Worm (Caenorhabditis elegans) whole organism, young adult: ENCODE measurements around the gene Y7A5A.2.

Source experiments
- aptf-2 ChIP-seq: fragments of 200-800 bp; sonication (Bioruptor generic); conservative IDR thresholded peaks from 2 replicates; pipeline ENCODE4 v1.3.6; 2022; ENCODE audit warnings: missing genetic modification reagents, missing genetic modification characterization, missing compliant biosample characterization
- pbrm-1 ChIP-seq: fragments of 200-800 bp; sonication (Bioruptor generic); IDR thresholded peaks from 2 replicates; pipeline ENCODE4 v1.3.6; 2022; ENCODE audit warnings: missing genetic modification reagents, missing genetic modification characterization, missing compliant biosample characterization
- snpc-4 ChIP-seq, 5 experiments: fragments of 150-350 bp in 1 of 5; sonication (generic microtip) in 4 of 5; optimal IDR thresholded peaks; 2 replicates each; lab custom pipeline; 2014 to 2018; ENCODE audit warnings: missing genetic modification characterization in 5 of 5, missing biosample characterization in 3 of 5, antibody characterized with exemption in 2 of 5, mild to moderate bottlenecking in 2 of 5, missing compliant biosample characterization in 2 of 5, missing genotype in 2 of 5, moderate library complexity in 2 of 5, missing genetic modification reagents in 1 of 5
- ztf-28 ChIP-seq: fragments of 200-800 bp; sonication (Bioruptor generic); IDR thresholded peaks from 2 replicates; pipeline ENCODE4 v1.3.6; 2022; ENCODE audit warnings: missing genetic modification reagents, missing genetic modification characterization, missing compliant biosample characterization

ce11 chrX:15730342-15730741 is 42.2 kb downstream of the Y7A5A.2 start:
- no peak for TF ChIP-seq ztf-28
- no peak for TF ChIP-seq pbrm-1 (GFP tag; lab: Robert Waterston, UW)
- no peak for TF ChIP-seq aptf-2 (GFP tag; lab: Robert Waterston, UW)
- TF ChIP-seq snpc-4 (GFP tag; optimal IDR thresholded peaks at IDR 0.05; lab: Kevin White, UChicago): no peak
- no peak for TF ChIP-seq snpc-4 (tag; optimal IDR thresholded peaks at IDR 0.05; lab: Kevin White, UChicago)
